Fruit fly (Drosophila melanogaster) whole organism, embryonic: ENCODE data around the gene Sgt1.

ENCODE experiments used
- Asciz ChIP-seq: fragments of 200-800 bp; sonication (Bioruptor generic); optimal IDR thresholded peaks from 2 replicates; lab custom pipeline; 2017; ENCODE audit warnings: missing biosample characterization, mild to moderate bottlenecking, missing genetic modification characterization, missing genetic modification reagents
- Awh ChIP-seq: fragments of 200-800 bp; sonication (Bioruptor generic); IDR thresholded peaks from 2 replicates; pipeline ENCODE4, ENCODE4 v1.3.6; 2022; ENCODE audit warnings: missing biosample characterization, missing genetic modification characterization
- CG10147 ChIP-seq: fragments of 200-800 bp; sonication (Bioruptor generic); optimal IDR thresholded peaks from 2 replicates; lab custom pipeline; 2019; ENCODE audit warnings: missing biosample characterization, mild to moderate bottlenecking, missing genetic modification characterization, moderate library complexity
- CG1024 ChIP-seq: fragments of 200-800 bp; sonication (Bioruptor generic); IDR thresholded peaks from 2 replicates; pipeline ENCODE4 v1.3.6; 2022; ENCODE audit warnings: missing biosample characterization, missing genetic modification characterization
- CG14014 ChIP-seq: fragments of 200-800 bp; sonication (Bioruptor generic); IDR thresholded peaks from 2 replicates; pipeline ENCODE4 v1.3.6; 2022; ENCODE audit warnings: missing biosample characterization, missing genetic modification characterization
- CG1647 ChIP-seq: fragments of 200-800 bp; sonication (Bioruptor generic); optimal IDR thresholded peaks from 3 replicates; lab custom pipeline; 2016; ENCODE audit warnings: missing biosample characterization, missing genetic modification characterization
- CG17359 ChIP-seq: fragments of 200-800 bp; sonication (Bioruptor generic); optimal IDR thresholded peaks from 3 replicates; lab custom pipeline; 2018; ENCODE audit warnings: missing biosample characterization, mild to moderate bottlenecking, missing genetic modification characterization, moderate library complexity
- CG17385 ChIP-seq: fragments of 200-800 bp; sonication (Bioruptor generic); optimal IDR thresholded peaks from 3 replicates; lab custom pipeline; 2018; ENCODE audit warnings: missing biosample characterization, mild to moderate bottlenecking, missing genetic modification characterization
- CG17568 ChIP-seq: fragments of 200-800 bp; sonication (Bioruptor generic); optimal IDR thresholded peaks from 2 replicates; lab custom pipeline; 2018; ENCODE audit warnings: missing biosample characterization, mild to moderate bottlenecking, missing genetic modification characterization, moderate library complexity
- CG17829 ChIP-seq: fragments of 200-800 bp; optimal IDR thresholded peaks from 2 replicates; lab custom pipeline; 2019; ENCODE audit warnings: missing biosample characterization, mild to moderate bottlenecking, missing genetic modification characterization, moderate library complexity
- CG18619 ChIP-seq: fragments of 200-800 bp; sonication (Bioruptor generic); optimal IDR thresholded peaks from 3 replicates; lab custom pipeline; 2017; ENCODE audit warnings: missing biosample characterization, mild to moderate bottlenecking, missing genetic modification characterization
- CG2712 ChIP-seq: fragments of 200-800 bp; optimal IDR thresholded peaks from 3 replicates; lab custom pipeline; 2019; ENCODE audit warnings: missing biosample characterization, mild to moderate bottlenecking, missing genetic modification characterization, moderate library complexity
- CG33557 ChIP-seq: fragments of 200-800 bp; sonication (Bioruptor generic); optimal IDR thresholded peaks from 2 replicates; lab custom pipeline; 2019; ENCODE audit warnings: missing biosample characterization, mild to moderate bottlenecking, missing genetic modification characterization, moderate library complexity
- CG3995 ChIP-seq: fragments of 200-800 bp; sonication (Bioruptor generic); optimal IDR thresholded peaks from 3 replicates; lab custom pipeline; 2016; ENCODE audit warnings: missing biosample characterization, missing genetic modification characterization
- CG4617 ChIP-seq: fragments of 200-800 bp; sonication (Bioruptor generic); optimal IDR thresholded peaks from 3 replicates; lab custom pipeline; 2016; ENCODE audit warnings: missing biosample characterization, missing genetic modification characterization, borderline replicate concordance
- CG6683 ChIP-seq: fragments of 200-800 bp; sonication (Bioruptor generic); optimal IDR thresholded peaks from 2 replicates; lab custom pipeline; 2017; ENCODE audit warnings: missing biosample characterization, mild to moderate bottlenecking, missing genetic modification characterization, missing genetic modification reagents
- CG6765 ChIP-seq: fragments of 200-800 bp; sonication (Bioruptor generic); optimal IDR thresholded peaks from 3 replicates; lab custom pipeline; 2017; ENCODE audit warnings: missing biosample characterization, mild to moderate bottlenecking, missing genetic modification characterization
- CG6813 ChIP-seq: fragments of 200-800 bp; sonication (Bioruptor generic); optimal IDR thresholded peaks from 2 replicates; lab custom pipeline; 2017; ENCODE audit warnings: missing biosample characterization, missing genetic modification characterization, mild to moderate bottlenecking, moderate library complexity, missing genetic modification reagents
- CG9817 ChIP-seq: fragments of 200-800 bp; sonication (Bioruptor generic); optimal IDR thresholded peaks from 2 replicates; lab custom pipeline; 2018; ENCODE audit warnings: missing biosample characterization, mild to moderate bottlenecking, missing genetic modification characterization, moderate library complexity
- CTCF ChIP-seq: fragments of 200-800 bp; sonication (Bioruptor generic); optimal IDR thresholded peaks from 2 replicates; lab custom pipeline; 2017; ENCODE audit warnings: missing biosample characterization, mild to moderate bottlenecking, missing genetic modification characterization, moderate library complexity
- Camta ChIP-seq: fragments of 200-800 bp; sonication (Bioruptor generic); optimal IDR thresholded peaks from 2 replicates; lab custom pipeline; 2016; ENCODE audit warnings: missing biosample characterization, missing genetic modification characterization
- CrebB ChIP-seq: fragments of 200-800 bp; sonication (Bioruptor generic); optimal IDR thresholded peaks from 3 replicates; lab custom pipeline; 2018; ENCODE audit warnings: missing biosample characterization, mild to moderate bottlenecking, missing genetic modification characterization
- D19B ChIP-seq: fragments of 200-800 bp; sonication (Bioruptor generic); optimal IDR thresholded peaks from 2 replicates; lab custom pipeline; 2017; ENCODE audit warnings: missing biosample characterization, mild to moderate bottlenecking, missing genetic modification characterization
- Dad ChIP-seq: fragments of 200-800 bp; sonication (Bioruptor generic); optimal IDR thresholded peaks from 3 replicates; lab custom pipeline; 2016; ENCODE audit warnings: missing biosample characterization, missing genetic modification characterization
- Drgx ChIP-seq: fragments of 200-800 bp; sonication (Bioruptor generic); IDR thresholded peaks from 2 replicates; pipeline ENCODE4 v1.3.6; 2022; ENCODE audit warnings: missing biosample characterization, missing genetic modification characterization
- Elba2 ChIP-seq: fragments of 200-800 bp; sonication (Bioruptor generic); optimal IDR thresholded peaks from 3 replicates; lab custom pipeline; 2016; ENCODE audit warnings: missing biosample characterization, missing genetic modification characterization
- HLH54F ChIP-seq: fragments of 200-800 bp; sonication (Bioruptor generic); optimal IDR thresholded peaks from 3 replicates; lab custom pipeline; 2016; ENCODE audit warnings: missing biosample characterization, missing genetic modification characterization
- HmgZ ChIP-seq: fragments of 200-800 bp; sonication (Bioruptor generic); optimal IDR thresholded peaks from 2 replicates; lab custom pipeline; 2018; ENCODE audit warnings: missing biosample characterization, mild to moderate bottlenecking, missing genetic modification characterization
- Kr ChIP-seq: fragments of 200-800 bp; sonication (Bioruptor generic); optimal IDR thresholded peaks from 2 replicates; lab custom pipeline; 2017; ENCODE audit warnings: missing biosample characterization, mild to moderate bottlenecking, missing genetic modification characterization
- NC2α ChIP-seq: fragments of 200-800 bp; sonication (Bioruptor generic); optimal IDR thresholded peaks from 2 replicates; lab custom pipeline; 2016; ENCODE audit warnings: missing biosample characterization, missing genetic modification characterization
- Nf-YA ChIP-seq: fragments of 200-800 bp; sonication (Bioruptor generic); IDR thresholded peaks from 2 replicates; pipeline ENCODE4 v1.3.6; 2022; ENCODE audit warnings: missing biosample characterization, missing genetic modification characterization
- Optix ChIP-seq: fragments of 200-800 bp; sonication (Bioruptor generic); IDR thresholded peaks from 3 replicates; pipeline ENCODE4 v1.3.6; 2022; ENCODE audit warnings: missing biosample characterization, missing genetic modification characterization
- PHDP ChIP-seq: fragments of 200-800 bp; sonication (Bioruptor generic); optimal IDR thresholded peaks from 3 replicates; lab custom pipeline; 2018; ENCODE audit warnings: missing biosample characterization, mild to moderate bottlenecking, missing genetic modification characterization, moderate library complexity
- Rfx ChIP-seq: fragments of 200-800 bp; sonication (Bioruptor generic); IDR thresholded peaks from 2 replicates; pipeline ENCODE4 v1.3.6; 2022; ENCODE audit warnings: missing biosample characterization, missing genetic modification characterization
- Sox100B ChIP-seq: fragments of 200-800 bp; sonication (Bioruptor generic); optimal IDR thresholded peaks from 3 replicates; lab custom pipeline; 2018; ENCODE audit warnings: missing biosample characterization, mild to moderate bottlenecking, missing genetic modification characterization
- abd-A ChIP-seq: fragments of 200-800 bp; sonication (Bioruptor generic); optimal IDR thresholded peaks from 3 replicates; lab custom pipeline; 2019; ENCODE audit warnings: missing biosample characterization, mild to moderate bottlenecking, missing genetic modification characterization, moderate library complexity
- da ChIP-seq: fragments of 200-800 bp; sonication (Bioruptor generic); optimal IDR thresholded peaks from 2 replicates; lab custom pipeline; 2016; ENCODE audit warnings: missing biosample characterization, missing genetic modification characterization
- gem ChIP-seq: fragments of 200-800 bp; sonication (Bioruptor generic); optimal IDR thresholded peaks from 2 replicates; lab custom pipeline; 2019; ENCODE audit warnings: missing biosample characterization, mild to moderate bottlenecking, missing genetic modification characterization, moderate library complexity
- jigr1 ChIP-seq: fragments of 200-800 bp; sonication (Bioruptor generic); IDR thresholded peaks from 3 replicates; pipeline ENCODE4 v1.3.6; 2022; ENCODE audit warnings: missing biosample characterization, missing genetic modification characterization
- knrl ChIP-seq: fragments of 200-800 bp; sonication (Bioruptor generic); IDR thresholded peaks from 3 replicates; pipeline ENCODE4 v1.3.6; 2022; ENCODE audit warnings: missing biosample characterization, missing genetic modification characterization; ENCODE audit not compliant: partially characterized antibody
- maf-S ChIP-seq: fragments of 200-800 bp; sonication (Bioruptor generic); optimal IDR thresholded peaks from 2 replicates; lab custom pipeline; 2016; ENCODE audit warnings: missing biosample characterization, missing genetic modification characterization
- nerfin-1 ChIP-seq: fragments of 200-800 bp; sonication (Bioruptor generic); optimal IDR thresholded peaks from 3 replicates; lab custom pipeline; 2019; ENCODE audit warnings: missing biosample characterization, mild to moderate bottlenecking, missing genetic modification characterization, moderate library complexity
- oc ChIP-seq: fragments of 200-800 bp; sonication (Bioruptor generic); optimal IDR thresholded peaks from 2 replicates; lab custom pipeline; 2018; ENCODE audit warnings: missing biosample characterization, mild to moderate bottlenecking, missing genetic modification characterization, moderate library complexity
- pzg ChIP-seq: fragments of 200-800 bp; sonication (Bioruptor generic); optimal IDR thresholded peaks from 3 replicates; lab custom pipeline; 2018; ENCODE audit warnings: missing biosample characterization, mild to moderate bottlenecking, missing genetic modification characterization, moderate library complexity
- salm ChIP-seq: fragments of 200-800 bp; sonication (Bioruptor generic); optimal IDR thresholded peaks from 2 replicates; lab custom pipeline; 2018; ENCODE audit warnings: missing biosample characterization, mild to moderate bottlenecking, missing genetic modification characterization
- slou ChIP-seq: fragments of 200-800 bp; sonication (Bioruptor generic); optimal IDR thresholded peaks from 3 replicates; lab custom pipeline; 2016; ENCODE audit warnings: missing biosample characterization, missing genetic modification characterization
- sna ChIP-seq: fragments of 200-800 bp; sonication (Bioruptor generic); IDR thresholded peaks from 2 replicates; pipeline ENCODE4 v1.3.6; 2022; ENCODE audit warnings: missing biosample characterization, missing genetic modification characterization; ENCODE audit not compliant: partially characterized antibody
- ssp ChIP-seq: fragments of 200-800 bp; sonication (Bioruptor generic); IDR thresholded peaks from 2 replicates; pipeline ENCODE4 v1.3.6; 2022; ENCODE audit warnings: missing biosample characterization, missing genetic modification characterization

Sgt1 gene

DNA sequence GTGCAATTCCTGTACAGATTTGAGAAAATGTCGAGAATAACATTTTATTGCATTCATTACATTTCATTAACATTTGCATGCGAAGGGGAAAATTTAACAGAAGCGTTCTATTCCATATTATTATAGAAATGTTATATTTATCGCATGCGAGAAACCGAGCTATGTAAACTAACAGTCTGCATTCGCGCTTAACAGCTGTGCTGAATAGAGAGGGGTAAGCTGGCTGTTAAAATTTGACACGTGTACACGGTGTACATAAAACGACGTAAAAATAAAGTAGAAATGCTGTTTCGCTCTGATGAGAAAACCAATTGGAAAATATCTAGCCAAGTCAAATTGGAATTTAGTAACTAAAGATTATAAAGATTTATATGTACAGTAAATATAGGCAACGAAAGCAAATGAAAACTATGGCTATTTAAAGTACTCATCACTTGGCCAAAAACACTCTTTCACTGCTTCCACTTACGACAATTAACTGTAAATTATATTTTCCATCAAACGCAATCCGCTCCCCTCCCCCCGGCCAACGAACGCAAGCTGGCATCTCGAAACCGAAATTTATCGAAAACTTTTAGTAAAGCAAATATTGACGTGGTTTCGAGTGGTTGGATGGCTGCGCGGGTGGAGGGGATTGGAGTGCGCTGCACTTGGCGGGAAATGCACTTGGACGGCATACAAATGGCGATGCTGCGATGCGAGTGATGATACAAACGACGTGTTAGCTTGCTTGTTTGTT is 1.3 kb upstream of the Sgt1 start (continued):
- TF ChIP-seq knrl = peak; percentile 34; the same call in 1 of the 3 replicates
- TF ChIP-seq, all 482 proteins: peak for 34

DNA sequence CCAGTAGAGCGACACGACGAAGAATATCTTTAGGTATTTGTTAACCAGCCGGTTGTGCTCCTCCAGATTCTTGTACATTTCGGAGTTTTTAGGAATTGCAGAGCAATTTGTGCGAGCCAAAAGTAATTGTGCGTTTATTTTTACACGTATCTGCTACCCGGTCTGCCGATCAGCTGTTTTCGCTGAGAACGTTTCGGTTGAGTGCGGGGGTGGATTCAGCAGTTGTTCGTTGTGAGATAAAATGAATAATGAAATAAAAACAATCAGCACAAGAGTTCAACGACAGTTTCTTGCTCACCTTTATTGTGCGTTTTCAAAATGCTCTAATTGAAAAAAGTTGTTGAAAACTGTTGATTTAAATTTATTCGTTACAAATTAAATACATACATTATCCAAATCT is 1.2 kb downstream of the Sgt1 start, which contains the start of gene nac:
Gene nac, minus strand, starts transcription at position 176 of the 400 bp plus-strand sequence.
- no peak for TF ChIP-seq Awh (GFP tag; lab: Robert Waterston, UW)
- no peak for TF ChIP-seq Kr
- TF ChIP-seq CG6765 (GFP tag; lab: Kevin White, UChicago) = no peak
- TF ChIP-seq CG3995 (GFP tag; lab: Kevin White, UChicago) = no peak
- 0 out of 2 replicates have a peak, but pooled peaks have one; percentile 16 for TF ChIP-seq sna (GFP tag; lab: Robert Waterston, UW)
- TF ChIP-seq gem (tag; lab: Kevin White, UChicago) = no peak
- TF ChIP-seq NC2α = no peak
- peak; percentile 34; the same call in 1 of the 2 replicates for TF ChIP-seq CG14014 (GFP tag; lab: Robert Waterston, UW)
- no peak for TF ChIP-seq Nf-YA (GFP tag; lab: Robert Waterston, UW)
- TF ChIP-seq jigr1 (GFP tag; lab: Robert Waterston, UW) = no peak
- no peak for TF ChIP-seq salm (tag; lab: Kevin White, UChicago)
- TF ChIP-seq CrebB (tag; lab: Kevin White, UChicago) = no peak
- TF ChIP-seq Dad (GFP tag; lab: Kevin White, UChicago) = no peak
- no peak for TF ChIP-seq da (GFP tag; lab: Kevin White, UChicago)
- TF ChIP-seq CG17829 (tag; lab: Kevin White, UChicago) = no peak
- no peak for TF ChIP-seq nerfin-1 (tag; lab: Kevin White, UChicago)
- TF ChIP-seq Elba2 (GFP tag; lab: Kevin White, UChicago) = no peak
- TF ChIP-seq Sox100B = no peak
- no peak for TF ChIP-seq CG33557 (GFP tag; lab: Kevin White, UChicago)
- no peak for TF ChIP-seq HLH54F (GFP tag; lab: Kevin White, UChicago)
- no peak for TF ChIP-seq CG9817 (tag; lab: Kevin White, UChicago)
- no peak for TF ChIP-seq oc
- no peak for TF ChIP-seq PHDP (tag; lab: Kevin White, UChicago)
- peak; percentile 7 for TF ChIP-seq CG2712 (tag; lab: Kevin White, UChicago)
- TF ChIP-seq CG18619 (GFP tag; lab: Kevin White, UChicago) = no peak
- TF ChIP-seq Optix = no peak
- no peak for TF ChIP-seq CG6813
- TF ChIP-seq ssp (GFP tag; lab: Robert Waterston, UW) = no peak
- no peak for TF ChIP-seq CG17568
- TF ChIP-seq D19B (GFP tag; lab: Kevin White, UChicago) = no peak
- TF ChIP-seq slou (GFP tag; lab: Kevin White, UChicago) = no peak
- no peak for TF ChIP-seq CG17359
- TF ChIP-seq Camta (GFP tag; lab: Kevin White, UChicago) = no peak
- peak; percentile 15 for TF ChIP-seq CG10147 (GFP tag; lab: Kevin White, UChicago)
- TF ChIP-seq CG6683 (GFP tag; lab: Kevin White, UChicago) = no peak
- TF ChIP-seq Rfx (GFP tag; lab: Robert Waterston, UW) = peak; percentile 40; the same call in 1 of the 2 replicates
- TF ChIP-seq HmgZ = peak; percentile 41
- TF ChIP-seq CG4617 (GFP tag; lab: Kevin White, UChicago) = no peak
- peak; percentile 12 for TF ChIP-seq CG17385 (GFP tag; lab: Kevin White, UChicago)
- no peak for TF ChIP-seq CG1647 (GFP tag; lab: Kevin White, UChicago)
- no peak for TF ChIP-seq Drgx (GFP tag; lab: Robert Waterston, UW)
- no peak for TF ChIP-seq Asciz (GFP tag; lab: Kevin White, UChicago)
- TF ChIP-seq CG1024 (GFP tag; lab: Robert Waterston, UW) = no peak
- TF ChIP-seq abd-A (tag; lab: Kevin White, UChicago) = no peak
- TF ChIP-seq CTCF (GFP tag; lab: Kevin White, UChicago) = no peak
- no peak for TF ChIP-seq maf-S
- TF ChIP-seq pzg = peak; percentile 9
